Fruit fly (Drosophila melanogaster) whole organism, adult: ENCODE data around the gene Prp3.

Experiments
- CG14711 ChIP-seq: fragments of 200-800 bp; sonication (Bioruptor generic); optimal IDR thresholded peaks from 2 replicates; lab custom pipeline; 2018; ENCODE audit warnings: missing biosample characterization, mild to moderate bottlenecking, missing genetic modification characterization, moderate library complexity
- CG1620 ChIP-seq: fragments of 200-800 bp; sonication (Bioruptor generic); optimal IDR thresholded peaks from 2 replicates; lab custom pipeline; 2016; ENCODE audit warnings: missing biosample characterization, missing genetic modification characterization
- CG7045 ChIP-seq: fragments of 200-800 bp; sonication (Bioruptor generic); optimal IDR thresholded peaks from 2 replicates; lab custom pipeline; 2017; ENCODE audit warnings: missing biosample characterization, mild to moderate bottlenecking, missing genetic modification characterization
- CG7101 ChIP-seq: fragments of 200-800 bp; sonication (Bioruptor generic); optimal IDR thresholded peaks from 2 replicates; lab custom pipeline; 2018; ENCODE audit warnings: missing biosample characterization, mild to moderate bottlenecking, missing genetic modification characterization, moderate library complexity
- Clk ChIP-seq: fragments of 200-800 bp; sonication (Bioruptor generic); optimal IDR thresholded peaks from 2 replicates; lab custom pipeline; 2017; ENCODE audit warnings: missing biosample characterization, missing genetic modification characterization
- Crg-1 ChIP-seq: fragments of 200-800 bp; sonication (Bioruptor generic); optimal IDR thresholded peaks from 2 replicates; lab custom pipeline; 2016; ENCODE audit warnings: missing biosample characterization, missing genetic modification characterization
- Mnt ChIP-seq: fragments of 200-800 bp; sonication (Bioruptor generic); optimal IDR thresholded peaks from 2 replicates; lab custom pipeline; 2016; ENCODE audit warnings: missing biosample characterization, mild to moderate bottlenecking, missing genetic modification characterization
- cic ChIP-seq: fragments of 200-800 bp; sonication (Bioruptor generic); optimal IDR thresholded peaks from 2 replicates; lab custom pipeline; 2017; ENCODE audit warnings: missing biosample characterization, mild to moderate bottlenecking, missing genetic modification characterization, moderate library complexity
- cnc ChIP-seq, 2 experiments: fragments of >200 bp; optimal IDR thresholded peaks; 2 replicates each; lab custom pipeline; 2017
- kay ChIP-seq: fragments of 200-800 bp; sonication (Bioruptor generic); peaks from one replicate; lab custom pipeline; 2016; ENCODE audit warnings: missing biosample characterization, missing genetic modification characterization, borderline replicate concordance
- ovo ChIP-seq: fragments of 200-800 bp; sonication (Bioruptor generic); optimal IDR thresholded peaks from 2 replicates; lab custom pipeline; 2016; ENCODE audit warnings: missing biosample characterization, missing genetic modification characterization

- peak; percentile 79 for TF ChIP-seq kay (GFP tag; lab: Kevin White, UChicago)
- peak; percentile 46 for TF ChIP-seq cic (GFP tag; lab: Kevin White, UChicago)
- TF ChIP-seq ovo (GFP tag; lab: Kevin White, UChicago), result no peak
- no peak for TF ChIP-seq CG14711
- peak; percentile 21 for TF ChIP-seq CG7101 (tag; lab: Kevin White, UChicago)
- no peak for TF ChIP-seq CG1620
- TF ChIP-seq cnc (optimal IDR thresholded peaks at IDR 0.05; lab: Kevin White, UChicago), result no peak
- peak; percentile 86 for TF ChIP-seq Crg-1
- TF ChIP-seq CG7045 (GFP tag; lab: Kevin White, UChicago), result no peak
- no peak for TF ChIP-seq Mnt (GFP tag; lab: Kevin White, UChicago)
- TF ChIP-seq Clk (GFP tag; lab: Kevin White, UChicago), result no peak
Observed at dm6 chr3L:19896892-19897684, 13.0 kb upstream of the Prp3 start.
